Fruit fly (Drosophila melanogaster): ENCODE measurements around the gene MED24.

The MED24 gene

dm6 chr3L:8155324-8155723 is 35.7 kb upstream of the MED24 start (continued):
- TF ChIP-seq H2.0 (GFP tag; IDR thresholded peaks at IDR 0.05) (no peak), vnd (GFP tag; IDR thresholded peaks at IDR 0.05; ENCODE audit: partially characterized antibody) (no peak), Sox100B (GFP tag; optimal IDR thresholded peaks at IDR 0.05) (no peak), Asciz (GFP tag; optimal IDR thresholded peaks at IDR 0.05) (no peak), CG10321 (GFP tag; IDR thresholded peaks at IDR 0.05) (no peak), Opbp (GFP tag; IDR thresholded peaks at IDR 0.05; ENCODE audit: partially characterized antibody) (no peak), hkb (optimal IDR thresholded peaks at IDR 0.05) (no peak), hkb (GFP tag; IDR thresholded peaks at IDR 0.05) (no peak), abd-A (tag; optimal IDR thresholded peaks at IDR 0.05) (peak; percentile 59), CG13894 (tag; optimal IDR thresholded peaks at IDR 0.05) (no peak), pho (GFP tag; optimal IDR thresholded peaks at IDR 0.05) (no peak), gsb-n (tag; optimal IDR thresholded peaks at IDR 0.05) (peak; percentile 7), croc (GFP tag; conservative IDR thresholded peaks at IDR 0.05) (no peak), tin (GFP tag; optimal IDR thresholded peaks at IDR 0.05) (no peak), Xbp1 (GFP tag; optimal IDR thresholded peaks at IDR 0.05) (no peak), dmrt11E (tag; optimal IDR thresholded peaks at IDR 0.05) (no peak), Scr (GFP tag; IDR thresholded peaks at IDR 0.05; ENCODE audit: partially characterized antibody) (no peak), CG7963 (GFP tag; IDR thresholded peaks at IDR 0.05; ENCODE audit: partially characterized antibody) (no peak), Med (GFP tag) (no peak), Deaf1 (tag; optimal IDR thresholded peaks at IDR 0.05) (no peak), Awh (GFP tag; IDR thresholded peaks at IDR 0.05) (0 out of 2 replicates have a peak, but pooled peaks have one; percentile 5), fru (optimal IDR thresholded peaks at IDR 0.05) (no peak), CG17802 (tag; optimal IDR thresholded peaks at IDR 0.05) (no peak), stc (GFP tag; IDR thresholded peaks at IDR 0.05) (no peak), CG30431 (GFP tag; optimal IDR thresholded peaks at IDR 0.05) (no peak), CG31224 (GFP tag; IDR thresholded peaks at IDR 0.05) (no peak), ab (GFP tag; optimal IDR thresholded peaks at IDR 0.05) (no peak), crp (GFP tag; optimal IDR thresholded peaks at IDR 0.05) (no peak), sna (GFP tag; IDR thresholded peaks at IDR 0.05; ENCODE audit: partially characterized antibody) (no peak), sqz (GFP tag; optimal IDR thresholded peaks at IDR 0.05) (peak; percentile 27)

- TF ChIP-seq CG9932 (GFP tag; IDR thresholded peaks at IDR 0.05): no peak
- no peak for TF ChIP-seq Asciz (GFP tag; optimal IDR thresholded peaks at IDR 0.05)
- no peak for TF ChIP-seq Sry-δ (GFP tag; optimal IDR thresholded peaks at IDR 0.05)
- TF ChIP-seq Hey (tag; optimal IDR thresholded peaks at IDR 0.05): no peak
- TF ChIP-seq CG16813 (GFP tag; IDR thresholded peaks at IDR 0.05; ENCODE audit: partially characterized antibody): no peak
- TF ChIP-seq Xbp1 (GFP tag; optimal IDR thresholded peaks at IDR 0.05): no peak
- TF ChIP-seq CG11504 (tag; optimal IDR thresholded peaks at IDR 0.05): peak; percentile 12
- TF ChIP-seq CG8388 (GFP tag; optimal IDR thresholded peaks at IDR 0.05): no peak
- no peak for TF ChIP-seq Doc3 (GFP tag; IDR thresholded peaks at IDR 0.05; ENCODE audit: partially characterized antibody)
- no peak for TF ChIP-seq Mrtf (GFP tag; IDR thresholded peaks at IDR 0.05)
- TF ChIP-seq CG1647 (GFP tag; optimal IDR thresholded peaks at IDR 0.05): no peak
- no peak for TF ChIP-seq dysf (GFP tag; IDR thresholded peaks at IDR 0.05)
- TF ChIP-seq CG9437 (GFP tag; optimal IDR thresholded peaks at IDR 0.05): no peak
- TF ChIP-seq CG15696 (tag; optimal IDR thresholded peaks at IDR 0.05): no peak
- no peak for TF ChIP-seq Med (GFP tag)
- TF ChIP-seq Hsf (GFP tag; optimal IDR thresholded peaks at IDR 0.05): no peak
- TF ChIP-seq Drgx (GFP tag; IDR thresholded peaks at IDR 0.05): peak; percentile 41; the same call in 1 of the 2 replicates
- TF ChIP-seq CG11247 (GFP tag; IDR thresholded peaks at IDR 0.05): no peak
- TF ChIP-seq CG14441 (GFP tag; IDR thresholded peaks at IDR 0.05): peak; percentile 48; the same call in 1 of the 2 replicates
- TF ChIP-seq CG8359 (GFP tag; optimal IDR thresholded peaks at IDR 0.05; ENCODE audit: borderline replicate concordance): no peak
- no peak for TF ChIP-seq gcm2 (GFP tag; optimal IDR thresholded peaks at IDR 0.05)
- peak; percentile 57 for TF ChIP-seq sens (GFP tag)
- TF ChIP-seq slp2 (GFP tag; optimal IDR thresholded peaks at IDR 0.05): no peak
- no peak for TF ChIP-seq CG2202 (tag; optimal IDR thresholded peaks at IDR 0.05)
- TF ChIP-seq Atf3 (GFP tag; optimal IDR thresholded peaks at IDR 0.05): no peak
- TF ChIP-seq trh (GFP tag; optimal IDR thresholded peaks at IDR 0.05): no peak
Observed at dm6 chr3L:8156199-8156598, 34.9 kb upstream of the MED24 start.

Data from whole organism, embryonic.